Worm (Caenorhabditis elegans) whole organism, L4/young adult: ENCODE measurements around the gene F38C2.4.
"Not testable (repeated sequence)": the region's sequence is repeated elsewhere in the genome, so short reads cannot be mapped to it uniquely, and the experiment has no call there.

Experiments
- W03F9.2 ChIP-seq: fragments of 150-350 bp; optimal IDR thresholded peaks from 2 replicates; lab custom pipeline; 2014; ENCODE audit warnings: missing biosample characterization, missing genetic modification characterization
- dao-5 ChIP-seq: sonication (generic microtip); optimal IDR thresholded peaks from 2 replicates; lab custom pipeline; 2016; ENCODE audit warnings: missing genotype, missing genetic modification characterization, moderate library complexity, missing compliant biosample characterization
- him-1 ChIP-seq: sonication (generic microtip); optimal IDR thresholded peaks from 2 replicates; lab custom pipeline; 2016; ENCODE audit warnings: missing genotype, missing genetic modification reagents, missing genetic modification characterization, missing compliant biosample characterization

F38C2.4 gene

ce11 chrIV:16293889-16294288, 22.8 kb downstream of the F38C2.4 start:
- TF ChIP-seq him-1 (tag; lab: Kevin White, UChicago) (no peak), W03F9.2 (tag; lab: Kevin White, UChicago) (no peak), dao-5 (no peak)

- no peak for TF ChIP-seq W03F9.2 (tag; lab: Kevin White, UChicago)
Measured at ce11 chrIV:16298851-16299250, 27.8 kb downstream of the F38C2.4 start, which contains the start of gene srz-72. srz-72 (plus strand) TSS chrIV:16299151.

ce11 chrIV:16306918-16307317, 35.9 kb downstream of the F38C2.4 start:
- TF ChIP-seq dao-5, result no peak
- no peak for TF ChIP-seq him-1 (tag; lab: Kevin White, UChicago)
- no peak for TF ChIP-seq W03F9.2 (tag; lab: Kevin White, UChicago)

ce11 chrIV:16307925-16308324, 36.9 kb downstream of the F38C2.4 start, which contains the start of gene rac-2:
rac-2 (plus strand) TSS chrIV:16308225.
- TF ChIP-seq W03F9.2 (tag; lab: Kevin White, UChicago); dao-5; him-1 (tag; lab: Kevin White, UChicago): not testable (repeated sequence)

- TF ChIP-seq dao-5 (no peak), him-1 (tag; lab: Kevin White, UChicago) (no peak), W03F9.2 (tag; lab: Kevin White, UChicago) (no peak)
Measured at ce11 chrIV:16310103-16310502, 39.0 kb downstream of the F38C2.4 start.

- no peak for TF ChIP-seq W03F9.2 (tag; lab: Kevin White, UChicago)
- no peak for TF ChIP-seq him-1 (tag; lab: Kevin White, UChicago)
- TF ChIP-seq dao-5, result no peak
Measured at ce11 chrIV:16320410-16320809, 49.4 kb downstream of the F38C2.4 start, which contains the start of gene K03D3.5. K03D3.5 (minus strand) TSS chrIV:16320510.

ce11 chrIV:16320866-16321265, 49.8 kb downstream of the F38C2.4 start, which contains the start of gene srz-61:
srz-61 (plus strand) TSS chrIV:16321166.
- TF ChIP-seq W03F9.2 (tag; lab: Kevin White, UChicago) (no peak), him-1 (tag; lab: Kevin White, UChicago) (no peak), dao-5 (no peak)
